Worm (Caenorhabditis elegans) whole organism, young adult: Measurements from ENCODE around the gene ZK470.4.

Experiments
- B0035.1 ChIP-seq: sonication (generic microtip); optimal IDR thresholded peaks from 2 replicates; lab custom pipeline; 2016; ENCODE audit warnings: missing genetic modification characterization, mild to moderate bottlenecking, missing compliant biosample characterization, missing genotype, missing genetic modification reagents
- B0336.3 ChIP-seq: fragments of 200-800 bp; sonication (Bioruptor generic); IDR thresholded peaks from 2 replicates; pipeline ENCODE4 v1.3.6; 2022; ENCODE audit warnings: missing genetic modification characterization, missing compliant biosample characterization
- F57C9.4 ChIP-seq: sonication (generic microtip); optimal IDR thresholded peaks from 2 replicates; lab custom pipeline; 2017; ENCODE audit warnings: mild to moderate bottlenecking, missing genetic modification characterization, missing compliant biosample characterization
- K11D2.4 ChIP-seq: fragments of 200-800 bp; sonication (Bioruptor generic); IDR thresholded peaks from 2 replicates; pipeline ENCODE4 v1.3.6; 2022; ENCODE audit warnings: missing genetic modification reagents, missing genetic modification characterization, missing compliant biosample characterization
- K12H6.12 ChIP-seq: fragments of 200-800 bp; sonication (Bioruptor generic); optimal IDR thresholded peaks from 2 replicates; lab custom pipeline; 2018; ENCODE audit warnings: mild to moderate bottlenecking, missing genetic modification characterization, missing compliant biosample characterization
- T07F8.4 ChIP-seq: sonication (generic microtip); optimal IDR thresholded peaks from 2 replicates; lab custom pipeline; 2016; ENCODE audit warnings: mild to moderate bottlenecking, missing genetic modification characterization, moderate library complexity, missing compliant biosample characterization
- T26A5.8 ChIP-seq: sonication (generic microtip); optimal IDR thresholded peaks from 2 replicates; lab custom pipeline; 2016; ENCODE audit warnings: missing genetic modification characterization, missing compliant biosample characterization
- Y56A3A.18 ChIP-seq: fragments of 200-800 bp; sonication (Bioruptor generic); IDR thresholded peaks from 2 replicates; pipeline ENCODE4 v1.3.6; 2022; ENCODE audit warnings: missing genetic modification reagents, missing genetic modification characterization, missing compliant biosample characterization
- Y79H2A.3 ChIP-seq: fragments of 200-800 bp; sonication (Bioruptor generic); conservative IDR thresholded peaks from 2 replicates; pipeline ENCODE4 v1.3.6; 2022; ENCODE audit warnings: missing genetic modification reagents, missing genetic modification characterization, missing compliant biosample characterization
- ZK185.1 ChIP-seq: sonication (generic microtip); optimal IDR thresholded peaks from 2 replicates; lab custom pipeline; 2016; ENCODE audit warnings: mild to moderate bottlenecking, missing genetic modification characterization, missing compliant biosample characterization; ENCODE audit not compliant: poor library complexity, severe bottlenecking
- akir-1 ChIP-seq: fragments of 200-800 bp; sonication (Bioruptor generic); optimal IDR thresholded peaks from 2 replicates; lab custom pipeline; 2018; ENCODE audit warnings: mild to moderate bottlenecking, missing genetic modification characterization, moderate library complexity, missing compliant biosample characterization
- ama-1 ChIP-seq, 3 experiments: fragments of 150-350 bp in 1 of 3; sonication (generic microtip) in 2 of 3; optimal IDR thresholded peaks; 2 replicates each; lab custom pipeline; 2014 to 2018; ENCODE audit warnings: missing biosample characterization in 2 of 3, missing genetic modification characterization in 2 of 3, missing genetic modification reagents in 2 of 3
- aptf-2 ChIP-seq: fragments of 200-800 bp; sonication (Bioruptor generic); conservative IDR thresholded peaks from 2 replicates; pipeline ENCODE4 v1.3.6; 2022; ENCODE audit warnings: missing genetic modification reagents, missing genetic modification characterization, missing compliant biosample characterization
- aptf-3 ChIP-seq: fragments of 200-800 bp; sonication (Bioruptor generic); IDR thresholded peaks from 2 replicates; pipeline ENCODE4 v1.3.6; 2022; ENCODE audit warnings: missing genetic modification characterization, missing compliant biosample characterization
- attf-5 ChIP-seq: fragments of 200-800 bp; sonication (Bioruptor generic); optimal IDR thresholded peaks from 2 replicates; lab custom pipeline; 2018; ENCODE audit warnings: mild to moderate bottlenecking, missing genetic modification characterization, missing compliant biosample characterization
- bed-2 ChIP-seq: fragments of 200-800 bp; sonication (Bioruptor generic); IDR thresholded peaks from 2 replicates; pipeline ENCODE4 v1.3.6; 2022; ENCODE audit warnings: missing genetic modification reagents, missing genetic modification characterization, missing compliant biosample characterization
- cebp-1 ChIP-seq, 2 experiments: fragments of 200-800 bp in 1 of 2; sonication (Bioruptor generic) in 1 of 2; sonication (generic microtip) in 1 of 2; IDR thresholded peaks in 1 of 2; optimal IDR thresholded peaks in 1 of 2; 2 replicates each; pipeline versions ENCODE4 v1.3.6 to Lab custom; 2017 to 2022; ENCODE audit warnings: missing compliant biosample characterization in 2 of 2, missing genetic modification characterization in 2 of 2, mild to moderate bottlenecking in 1 of 2, missing genetic modification reagents in 1 of 2, moderate library complexity in 1 of 2
- cebp-2 ChIP-seq: fragments of 200-800 bp; sonication (Bioruptor generic); IDR thresholded peaks from 2 replicates; pipeline ENCODE4 v1.3.6; 2022; ENCODE audit warnings: missing genetic modification characterization, missing compliant biosample characterization
- ceh-40 ChIP-seq: fragments of 200-800 bp; sonication (Bioruptor generic); IDR thresholded peaks from 2 replicates; pipeline ENCODE4 v1.3.6; 2022; ENCODE audit warnings: missing genetic modification characterization, missing compliant biosample characterization
- ceh-58 ChIP-seq: fragments of 200-800 bp; sonication (Bioruptor generic); IDR thresholded peaks from 2 replicates; pipeline ENCODE4 v1.3.6; 2022; ENCODE audit warnings: missing genetic modification characterization, missing compliant biosample characterization
- chd-7 ChIP-seq: sonication (generic microtip); optimal IDR thresholded peaks from 2 replicates; lab custom pipeline; 2016; ENCODE audit warnings: mild to moderate bottlenecking, missing genetic modification characterization, moderate library complexity, missing compliant biosample characterization
- hlh-26 ChIP-seq: fragments of 200-800 bp; sonication (Bioruptor generic); conservative IDR thresholded peaks from 2 replicates; pipeline ENCODE4 v1.3.6; 2022; ENCODE audit warnings: missing genetic modification reagents, missing genetic modification characterization, missing compliant biosample characterization
- lag-1 ChIP-seq: fragments of 200-800 bp; sonication (Bioruptor generic); IDR thresholded peaks from 2 replicates; pipeline ENCODE4 v1.3.6; 2022; ENCODE audit warnings: missing genetic modification reagents, missing genetic modification characterization, missing compliant biosample characterization
- let-526 ChIP-seq: fragments of 200-800 bp; sonication (Bioruptor generic); IDR thresholded peaks from 2 replicates; pipeline ENCODE4 v1.3.6; 2022; ENCODE audit warnings: missing genetic modification reagents, missing genetic modification characterization, missing compliant biosample characterization
- lsl-1 ChIP-seq: fragments of 200-800 bp; sonication (Bioruptor generic); optimal IDR thresholded peaks from 2 replicates; lab custom pipeline; 2018; ENCODE audit warnings: mild to moderate bottlenecking, missing genetic modification characterization, moderate library complexity, missing compliant biosample characterization
- lsy-27 ChIP-seq: sonication (generic microtip); optimal IDR thresholded peaks from 2 replicates; lab custom pipeline; 2017; ENCODE audit warnings: missing genetic modification characterization, mild to moderate bottlenecking, missing compliant biosample characterization, antibody characterized with exemption, missing genotype, borderline replicate concordance; ENCODE audit not compliant: insufficient read depth
- madf-10 ChIP-seq: sonication (generic microtip); optimal IDR thresholded peaks from 2 replicates; lab custom pipeline; 2016; ENCODE audit warnings: mild to moderate bottlenecking, missing genetic modification characterization, missing compliant biosample characterization
- mcd-1 ChIP-seq: fragments of 200-800 bp; sonication (Bioruptor generic); IDR thresholded peaks from 2 replicates; pipeline ENCODE4 v1.3.6; 2022; ENCODE audit warnings: missing genetic modification reagents, missing genetic modification characterization, missing compliant biosample characterization
- mes-4 ChIP-seq: sonication (generic microtip); optimal IDR thresholded peaks from 2 replicates; lab custom pipeline; 2016; ENCODE audit warnings: missing genotype, missing genetic modification characterization, missing compliant biosample characterization
- nfya-1 ChIP-seq: sonication (generic microtip); optimal IDR thresholded peaks from 2 replicates; lab custom pipeline; 2017; ENCODE audit warnings: antibody characterized with exemption, missing compliant biosample characterization, missing genetic modification characterization, borderline replicate concordance; ENCODE audit not compliant: insufficient read depth
- repo-1 ChIP-seq: sonication (generic microtip); optimal IDR thresholded peaks from 2 replicates; lab custom pipeline; 2017; ENCODE audit warnings: mild to moderate bottlenecking, missing genetic modification characterization, missing compliant biosample characterization
- snpc-1.1 ChIP-seq: sonication (generic microtip); optimal IDR thresholded peaks from 2 replicates; lab custom pipeline; 2017; ENCODE audit warnings: missing genetic modification characterization, mild to moderate bottlenecking, missing compliant biosample characterization, antibody characterized with exemption, moderate library complexity, missing genotype, missing genetic modification reagents; ENCODE audit not compliant: insufficient read depth
- somi-1 ChIP-seq: fragments of 200-800 bp; sonication (Bioruptor generic); optimal IDR thresholded peaks from 2 replicates; lab custom pipeline; 2018; ENCODE audit warnings: mild to moderate bottlenecking, missing genetic modification characterization, missing compliant biosample characterization
- tlf-1 ChIP-seq: fragments of 200-800 bp; sonication (Bioruptor generic); optimal IDR thresholded peaks from 2 replicates; lab custom pipeline; 2018; ENCODE audit warnings: mild to moderate bottlenecking, missing genetic modification characterization, missing compliant biosample characterization
- zim-3 ChIP-seq: sonication (generic microtip); optimal IDR thresholded peaks from 2 replicates; lab custom pipeline; 2017; ENCODE audit warnings: mild to moderate bottlenecking, missing genetic modification characterization, moderate library complexity, missing compliant biosample characterization
- ztf-18 ChIP-seq: sonication (generic microtip); optimal IDR thresholded peaks from 2 replicates; lab custom pipeline; 2016; ENCODE audit warnings: missing genotype, mild to moderate bottlenecking, missing genetic modification characterization, missing compliant biosample characterization
- ztf-25 ChIP-seq: fragments of 200-800 bp; sonication (Bioruptor generic); IDR thresholded peaks from 2 replicates; pipeline ENCODE4 v1.3.6; 2022; ENCODE audit warnings: missing genetic modification reagents, missing genetic modification characterization, missing compliant biosample characterization
- ztf-26 ChIP-seq: sonication (generic microtip); optimal IDR thresholded peaks from 2 replicates; lab custom pipeline; 2017; ENCODE audit warnings: missing genetic modification characterization, missing compliant biosample characterization

ZK470.4 gene

DNA sequence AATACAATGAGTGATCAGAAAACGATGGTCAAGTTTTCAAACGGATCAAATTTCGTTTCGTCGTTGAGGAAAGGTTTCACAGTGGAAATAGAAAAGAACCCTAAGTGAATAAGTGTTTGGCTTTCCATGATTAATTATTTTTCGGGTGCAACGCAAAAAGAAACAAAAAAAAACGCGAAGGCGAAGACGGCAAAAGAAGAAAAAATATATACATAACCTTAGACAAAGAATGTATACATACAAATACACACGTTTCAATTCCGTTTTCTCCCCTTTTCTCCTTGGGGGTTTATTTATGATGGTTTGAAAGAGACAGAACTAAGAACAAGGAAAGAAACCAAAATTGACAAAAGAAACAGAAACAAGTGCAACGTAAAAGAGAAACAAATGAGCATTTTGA is 22.4 kb upstream of the ZK470.4 start:
- TF ChIP-seq B0336.3 (GFP tag; lab: Robert Waterston, UW) (no peak), K12H6.12 (tag; lab: Kevin White, UChicago) (no peak), lsl-1 (GFP tag; lab: Kevin White, UChicago) (no peak), ama-1 (optimal IDR thresholded peaks at IDR 0.05; lab: Kevin White, UChicago) (no peak), ama-1 (GFP tag; optimal IDR thresholded peaks at IDR 0.05; lab: Kevin White, UChicago) (no peak), ztf-26 (tag; lab: Kevin White, UChicago) (no peak)
- TF ChIP-seq, all 124 proteins: peak for 0

DNA sequence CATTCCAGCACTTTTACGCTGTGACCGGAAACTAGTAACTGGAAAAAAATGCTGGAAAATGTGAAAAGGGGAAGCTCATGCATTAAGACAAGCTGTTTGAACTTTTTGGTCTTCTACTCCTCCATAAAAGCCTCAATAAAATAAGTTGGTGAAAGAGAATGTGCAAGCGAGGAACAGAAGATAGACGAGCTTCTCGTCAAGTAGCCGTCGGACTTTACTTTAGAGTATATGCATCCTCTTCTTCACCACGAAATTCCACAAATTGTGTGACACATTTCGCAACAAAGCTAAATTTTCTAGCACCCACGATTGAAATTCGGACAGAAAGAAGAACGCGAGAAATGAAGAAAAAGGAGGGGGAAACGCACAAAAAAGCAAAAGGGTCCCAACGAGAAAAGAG is 20.4 kb upstream of the ZK470.4 start:
- TF ChIP-seq aptf-2 (GFP tag; lab: Robert Waterston, UW) (no peak), akir-1 (GFP tag; lab: Kevin White, UChicago) (no peak), attf-5 (no peak), somi-1 (GFP tag; lab: Kevin White, UChicago) (no peak), Y56A3A.18 (GFP tag; lab: Robert Waterston, UW) (no peak), madf-10 (tag; lab: Kevin White, UChicago) (no peak), lsy-27 (tag; lab: Kevin White, UChicago) (no peak), ceh-40 (GFP tag; lab: Robert Waterston, UW) (no peak), zim-3 (tag; lab: Kevin White, UChicago) (no peak), ztf-18 (tag; lab: Kevin White, UChicago) (no peak), T26A5.8 (tag; lab: Kevin White, UChicago) (no peak), aptf-3 (GFP tag; lab: Robert Waterston, UW) (no peak), cebp-2 (GFP tag; lab: Robert Waterston, UW) (no peak), bed-2 (GFP tag; lab: Robert Waterston, UW) (no peak), mes-4 (tag; lab: Kevin White, UChicago) (no peak)

DNA sequence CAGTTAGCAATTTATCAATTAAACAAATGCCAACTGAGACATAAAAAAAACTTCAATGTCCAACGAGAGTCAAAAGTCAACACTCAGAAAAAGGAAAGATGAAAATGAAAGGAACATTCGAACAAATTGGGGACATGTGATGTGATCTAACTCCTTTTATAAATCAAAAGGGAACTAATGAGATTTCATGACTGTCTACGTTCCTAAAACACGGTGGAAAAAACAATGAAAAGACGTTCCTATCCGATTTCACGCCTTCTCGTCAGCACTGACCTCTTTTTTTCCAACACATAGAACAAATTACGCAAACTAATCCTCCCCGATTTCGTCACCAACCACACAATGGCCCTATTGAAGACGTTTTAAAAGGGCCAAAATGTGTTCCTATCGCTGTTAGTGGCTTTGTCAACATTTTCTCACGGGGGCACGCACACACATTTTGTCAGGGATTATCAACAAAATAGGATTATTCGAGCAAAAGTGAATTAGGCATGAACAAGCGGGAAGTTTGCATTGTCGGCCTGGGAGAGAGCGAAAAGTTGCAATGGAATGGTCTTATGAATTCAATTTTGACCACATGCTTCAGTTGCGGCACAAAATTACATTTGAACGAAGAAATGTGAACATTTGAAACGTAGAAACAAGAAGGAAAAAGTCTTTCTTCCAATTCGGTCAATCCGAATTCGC is 19.8 kb upstream of the ZK470.4 start:
- TF ChIP-seq cebp-1 (GFP tag; IDR thresholded peaks at IDR 0.05; lab: Robert Waterston, UW) (no peak), cebp-1 (tag; optimal IDR thresholded peaks at IDR 0.05; lab: Kevin White, UChicago) (peak; percentile 64), lag-1 (no peak)

DNA sequence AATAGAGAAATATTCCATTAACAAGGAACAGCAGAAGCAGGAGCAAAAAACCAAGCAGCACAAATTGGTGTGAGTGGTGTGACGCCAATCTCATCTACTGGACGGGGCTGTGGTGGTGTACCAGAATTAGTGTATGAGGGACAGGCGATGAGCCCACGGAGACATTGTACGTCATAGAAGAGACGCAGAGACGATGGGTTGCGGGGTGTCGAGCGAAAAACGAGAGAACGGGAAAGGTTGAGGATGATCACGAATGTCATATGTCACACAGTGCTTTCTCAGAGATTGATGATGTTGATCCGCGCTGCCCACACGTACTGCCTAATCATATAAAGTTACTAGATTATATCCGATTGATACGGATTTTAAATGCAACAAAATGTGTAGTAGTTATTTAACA is 18.3 kb upstream of the ZK470.4 start:
- TF ChIP-seq ceh-58 (GFP tag; lab: Robert Waterston, UW) = no peak
- no peak for TF ChIP-seq cebp-1 (GFP tag; IDR thresholded peaks at IDR 0.05; lab: Robert Waterston, UW)
- peak; percentile 13 for TF ChIP-seq cebp-1 (tag; optimal IDR thresholded peaks at IDR 0.05; lab: Kevin White, UChicago)

DNA sequence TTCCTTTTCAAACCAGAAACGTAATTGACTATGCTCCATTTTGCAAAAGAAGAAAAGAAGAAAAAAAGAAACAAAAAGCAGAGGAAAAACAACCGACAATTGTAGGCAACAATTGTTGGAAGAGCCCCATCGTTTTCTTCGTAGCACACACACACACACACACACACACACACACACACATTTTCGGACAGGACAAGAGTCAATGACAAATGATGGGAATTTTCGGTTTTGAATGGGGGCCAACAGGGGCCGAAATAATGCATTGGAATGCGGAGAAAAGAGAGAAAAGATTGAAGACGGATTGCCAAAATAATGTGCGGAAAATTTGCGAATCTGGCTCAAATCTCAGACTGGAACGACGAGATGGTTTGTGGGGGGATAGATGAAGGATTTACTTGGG is 15.2 kb upstream of the ZK470.4 start:
- no peak for TF ChIP-seq ztf-25

DNA sequence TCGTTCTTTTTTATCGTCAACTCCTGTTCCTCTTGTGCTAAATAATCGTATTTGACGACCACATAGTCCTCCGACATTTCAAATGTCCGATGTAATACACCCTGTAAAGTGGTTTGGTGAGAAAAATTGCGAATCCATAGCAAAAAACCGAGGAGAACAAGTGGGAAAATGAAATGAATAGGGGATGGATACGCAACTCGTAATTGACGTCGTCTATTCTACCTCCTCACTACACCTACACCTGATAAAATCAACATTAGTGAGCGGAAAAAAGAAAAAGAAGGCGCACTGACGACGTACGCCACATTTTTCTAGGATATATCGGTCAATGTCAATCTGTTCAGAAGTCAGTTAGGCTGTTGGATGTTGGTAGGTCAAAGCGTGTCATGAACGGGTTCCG is 13.8 kb upstream of the ZK470.4 start, which contains the start of gene nck-1:
TSS of gene nck-1 (minus strand) at position 101 of the 400 bp plus-strand sequence.
- TF ChIP-seq F57C9.4 (tag; lab: Kevin White, UChicago) = no peak
- no peak for TF ChIP-seq nfya-1
- no peak for TF ChIP-seq mcd-1
- no peak for TF ChIP-seq T26A5.8 (tag; lab: Kevin White, UChicago)
- TF ChIP-seq B0035.1 (tag; lab: Kevin White, UChicago) = no peak
- no peak for TF ChIP-seq T07F8.4 (tag; lab: Kevin White, UChicago)
- TF ChIP-seq repo-1 (tag; lab: Kevin White, UChicago) = no peak
- TF ChIP-seq snpc-1.1 (tag; lab: Kevin White, UChicago) = no peak
- no peak for TF ChIP-seq chd-7 (tag; lab: Kevin White, UChicago)
- no peak for TF ChIP-seq hlh-26 (GFP tag; lab: Robert Waterston, UW)
- no peak for TF ChIP-seq ZK185.1
- TF ChIP-seq tlf-1 (GFP tag; lab: Kevin White, UChicago) = no peak
- TF ChIP-seq let-526 (GFP tag; lab: Robert Waterston, UW) = no peak
- TF ChIP-seq cebp-2 (GFP tag; lab: Robert Waterston, UW) = no peak
- no peak for TF ChIP-seq ztf-18 (tag; lab: Kevin White, UChicago)
- no peak for TF ChIP-seq Y79H2A.3 (GFP tag; lab: Robert Waterston, UW)
- TF ChIP-seq K11D2.4 (GFP tag; lab: Robert Waterston, UW) = no peak
